Worm (Caenorhabditis elegans): ENCODE measurements around the gene eif-3.G.

- TF ChIP-seq him-1 (tag; optimal IDR thresholded peaks at IDR 0.05) (no peak), W03F9.2 (tag; optimal IDR thresholded peaks at IDR 0.05) (no peak), dao-5 (tag; optimal IDR thresholded peaks at IDR 0.05) (no peak)
These were observed 2.5 kb upstream of the eif-3.G start for ce11 chrII:8440097-8440496.
